Worm (Caenorhabditis elegans): ENCODE results near the gene srw-120.

srw-120 gene

ce11 chrV:2996105-2996504, at the start of gene srw-120:
srw-120 (minus strand) TSS chrV:2996205.
- no peak for TF ChIP-seq unc-62 (GFP tag; optimal IDR thresholded peaks at IDR 0.05)

DNA sequence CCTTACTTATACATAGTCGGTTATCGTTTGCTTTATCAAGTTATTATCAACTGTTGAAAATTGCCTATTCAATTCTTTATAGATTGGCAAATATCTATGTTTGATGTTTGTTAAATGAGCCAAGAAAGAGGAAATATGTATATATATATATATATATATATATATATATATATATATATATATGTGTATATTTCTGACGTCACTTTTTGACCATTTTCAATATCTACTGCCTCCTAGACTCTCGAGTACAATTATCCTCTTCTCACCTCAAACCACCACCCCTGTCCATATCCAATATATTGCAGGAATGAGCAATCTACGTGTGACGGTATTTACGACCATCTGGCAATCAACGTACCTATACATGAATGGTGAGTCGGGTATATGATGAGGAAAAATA, 48.8 kb upstream of the srw-120 start, which contains the start of gene F59D6.1:
F59D6.1 (plus strand) TSS at position 301 of the 400 bp plus-strand sequence.
- TF ChIP-seq unc-62 (GFP tag; optimal IDR thresholded peaks at IDR 0.05), result no peak

DNA sequence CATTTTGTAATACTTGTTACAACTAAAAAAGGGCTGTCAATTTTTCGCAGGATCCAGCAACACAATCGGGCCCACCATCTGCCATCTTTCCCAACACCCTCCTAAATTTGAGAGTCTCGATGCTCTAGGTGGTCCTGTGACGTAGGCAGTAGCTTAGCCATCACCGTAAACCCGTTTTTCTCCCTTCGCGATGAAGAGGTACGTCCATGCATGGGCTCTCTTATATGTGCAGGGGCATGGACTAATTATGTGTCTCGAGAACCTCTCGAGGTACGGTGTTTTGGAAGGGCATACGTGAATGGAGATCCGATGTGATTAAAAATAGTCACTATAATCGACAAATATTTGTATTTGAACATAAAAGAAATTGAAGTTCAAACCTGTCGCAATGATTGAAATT, 44.9 kb upstream of the srw-120 start:
- no peak for TF ChIP-seq unc-62 (GFP tag; optimal IDR thresholded peaks at IDR 0.05)

DNA sequence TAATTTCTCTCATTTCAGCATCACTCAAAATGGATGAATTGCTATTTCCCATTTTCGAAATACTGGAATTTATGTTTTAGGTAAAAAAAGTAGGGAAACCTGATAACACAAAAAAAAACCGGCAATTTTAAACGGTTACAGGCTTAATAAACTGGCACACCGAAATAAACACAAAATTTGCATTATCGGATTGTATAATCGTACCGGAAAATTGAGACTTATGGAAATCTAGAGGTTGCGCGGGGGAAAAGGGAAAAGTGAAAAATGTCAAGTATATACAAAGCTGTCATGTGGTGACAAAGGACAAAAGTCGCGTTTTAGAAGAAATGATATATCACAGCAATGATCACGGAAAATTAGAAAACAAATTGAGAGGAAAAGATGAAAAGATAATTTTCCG, 43.3 kb upstream of the srw-120 start, which contains the start of gene chpf-2:
chpf-2 (minus strand) TSS at position 101 of the 400 bp plus-strand sequence.
- TF ChIP-seq unc-62 (GFP tag; optimal IDR thresholded peaks at IDR 0.05), result no peak

ce11 chrV:3038058-3038457, 42.1 kb upstream of the srw-120 start:
- TF ChIP-seq unc-62 (GFP tag; optimal IDR thresholded peaks at IDR 0.05), result no peak

DNA sequence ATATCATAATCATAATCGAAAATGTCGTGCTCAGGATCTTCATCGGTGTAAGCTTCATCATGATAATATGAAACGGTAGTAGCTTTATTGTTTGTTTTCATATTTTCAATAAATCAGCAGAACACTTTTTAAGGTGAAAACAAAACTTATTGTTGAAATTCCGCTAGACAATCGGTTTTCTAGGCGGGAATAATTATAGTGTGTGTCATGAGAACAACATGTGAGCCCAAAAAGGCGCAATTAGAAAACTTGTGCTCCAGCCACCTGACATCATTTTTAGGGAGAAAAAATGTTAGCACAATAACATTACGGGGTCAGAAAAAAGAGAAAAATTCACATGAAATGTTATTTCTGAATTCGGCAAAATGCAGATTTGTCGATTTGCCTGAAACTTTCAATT, 38.2 kb upstream of the srw-120 start, which contains the start of gene srw-8:
srw-8 (minus strand) TSS at position 101 of the 400 bp plus-strand sequence.
- TF ChIP-seq unc-62 (GFP tag; optimal IDR thresholded peaks at IDR 0.05), result no peak

DNA sequence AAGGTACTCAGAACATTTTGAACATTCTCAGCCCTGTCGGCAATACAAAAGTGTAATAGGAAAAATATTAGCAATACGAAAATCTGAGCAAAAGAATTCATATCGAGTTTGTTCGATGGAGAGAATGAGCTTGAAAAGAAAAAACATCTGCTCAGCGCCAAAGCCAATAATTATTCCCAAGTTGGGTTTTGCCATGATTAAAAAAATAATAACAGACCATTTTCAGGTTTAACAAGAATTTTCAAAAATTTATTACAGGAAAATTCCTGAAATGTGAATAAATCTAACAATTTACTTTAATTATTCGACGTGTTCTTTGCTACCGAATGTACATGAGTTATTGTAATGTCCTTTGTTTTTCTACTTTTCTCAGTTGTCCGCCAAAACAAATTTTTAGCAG, 36.3 kb upstream of the srw-120 start, which contains the start of gene irld-38:
irld-38 (minus strand) TSS at position 101 of the 400 bp plus-strand sequence.
- TF ChIP-seq unc-62 (GFP tag; optimal IDR thresholded peaks at IDR 0.05), result no peak

DNA sequence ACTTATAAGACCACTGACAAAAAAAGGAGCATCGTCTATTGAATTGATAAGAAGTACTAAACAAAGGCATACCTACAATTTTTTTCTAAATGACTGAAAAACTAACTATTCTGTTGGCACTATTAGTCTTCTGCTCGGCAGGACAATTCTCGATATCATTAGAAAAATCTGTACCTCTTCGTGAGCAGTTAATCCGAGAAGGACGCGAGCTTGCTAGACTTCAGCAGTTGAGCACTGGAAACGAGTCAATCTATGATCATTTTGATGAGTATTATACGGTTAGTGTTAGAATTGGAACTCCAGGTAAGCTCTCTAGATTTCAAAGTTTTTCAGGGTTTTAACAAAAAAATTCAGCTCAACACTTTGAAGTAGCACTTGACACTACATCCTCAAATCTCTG, 32.2 kb upstream of the srw-120 start, which contains the start of gene asp-7:
asp-7 (plus strand) TSS at position 81 of the 400 bp plus-strand sequence.
- TF ChIP-seq unc-62 (GFP tag; optimal IDR thresholded peaks at IDR 0.05), result no peak

- no peak for TF ChIP-seq unc-62 (GFP tag; optimal IDR thresholded peaks at IDR 0.05)
These were observed 28.3 kb upstream of the srw-120 start, which contains the start of gene asp-8 for ce11 chrV:3024274-3024673. asp-8 (plus strand) TSS chrV:3024549.

DNA sequence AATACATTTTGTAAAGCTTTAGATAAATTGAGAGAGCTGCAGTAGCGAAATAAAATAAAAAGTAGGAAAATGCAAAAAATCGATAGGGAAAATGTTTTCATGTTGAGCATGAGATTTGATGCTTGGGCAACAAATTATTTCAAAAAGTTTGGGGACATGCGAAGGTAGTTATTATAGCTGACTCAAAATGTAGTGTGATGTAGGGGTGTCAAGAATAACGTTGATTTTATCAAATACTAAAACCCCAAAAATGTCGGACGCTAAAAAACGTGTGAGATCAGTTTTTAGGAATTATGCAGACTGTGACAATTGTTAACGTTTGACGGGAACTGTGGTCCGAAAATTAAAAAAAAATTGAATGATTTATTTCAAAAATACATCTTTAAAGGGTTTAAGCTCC, 25.3 kb upstream of the srw-120 start, which contains the start of gene irld-12:
irld-12 (minus strand) TSS at position 101 of the 400 bp plus-strand sequence.
- no peak for TF ChIP-seq unc-62 (GFP tag; optimal IDR thresholded peaks at IDR 0.05)

DNA sequence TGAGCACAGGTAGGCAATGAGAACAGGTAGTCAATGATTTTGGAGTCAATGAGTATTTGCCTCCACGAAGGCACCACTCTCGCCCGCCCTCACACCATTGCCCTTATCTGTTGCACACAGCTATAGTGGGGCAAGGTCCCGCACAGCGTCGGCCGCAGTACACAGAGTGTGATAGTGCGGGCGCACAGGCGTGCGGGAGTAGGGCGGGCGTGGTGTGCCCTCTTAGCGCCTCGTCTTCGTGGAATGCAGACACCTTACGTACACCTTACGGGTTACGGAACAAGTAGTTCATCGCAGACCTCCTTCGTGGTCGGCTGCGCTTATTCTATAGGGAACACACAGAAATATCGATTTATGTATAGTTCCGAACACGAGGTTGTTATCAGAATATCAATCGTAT, 21.9 kb upstream of the srw-120 start:
- TF ChIP-seq unc-62 (GFP tag; optimal IDR thresholded peaks at IDR 0.05), result no peak

- TF ChIP-seq unc-62 (GFP tag; optimal IDR thresholded peaks at IDR 0.05), result no peak
These were observed 18.2 kb upstream of the srw-120 start, which contains the start of gene K12D9.1 for ce11 chrV:3014185-3014584. K12D9.1 (plus strand) TSS chrV:3014485.

ce11 chrV:3011394-3011793, 15.4 kb upstream of the srw-120 start, which contains the start of gene srw-135:
srw-135 (minus strand) TSS chrV:3011494.
- no peak for TF ChIP-seq unc-62 (GFP tag; optimal IDR thresholded peaks at IDR 0.05)

DNA sequence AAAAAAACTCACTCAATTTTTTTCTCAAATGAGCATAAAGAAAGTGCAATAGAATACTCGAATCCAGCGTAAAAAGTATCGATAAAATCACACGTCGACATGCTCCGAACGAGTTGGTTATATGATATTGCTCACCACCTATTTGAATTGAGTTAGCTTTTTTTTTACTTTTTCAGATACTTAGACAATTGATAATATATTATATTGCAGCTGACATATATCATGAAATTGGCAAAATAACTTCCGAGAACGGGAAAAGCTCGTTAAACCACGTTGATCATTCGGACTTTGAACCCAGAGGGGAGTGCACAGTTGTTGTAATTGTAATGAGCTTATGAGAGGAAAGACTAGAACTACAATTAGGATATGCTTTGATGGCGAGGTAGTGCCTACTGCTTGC, 14.5 kb upstream of the srw-120 start, which contains the start of gene srw-136:
srw-136 (minus strand) TSS at position 101 of the 400 bp plus-strand sequence.
- no peak for TF ChIP-seq unc-62 (GFP tag; optimal IDR thresholded peaks at IDR 0.05)

- no peak for TF ChIP-seq unc-62 (GFP tag; optimal IDR thresholded peaks at IDR 0.05)
These were observed 10.0 kb upstream of the srw-120 start, which contains the start of gene srw-112 for ce11 chrV:3005964-3006363. srw-112 (minus strand) TSS chrV:3006064.

- no peak for TF ChIP-seq unc-62 (GFP tag; optimal IDR thresholded peaks at IDR 0.05)
These were observed 3.7 kb upstream of the srw-120 start, which contains the start of gene srw-119 for ce11 chrV:2999736-3000135. srw-119 (minus strand) TSS chrV:2999836.

ce11 chrV:2993816-2994215, 2.2 kb downstream of the srw-120 start, which contains the start of gene srw-115:
srw-115 (minus strand) TSS chrV:2993916.
- TF ChIP-seq unc-62 (GFP tag; optimal IDR thresholded peaks at IDR 0.05), result no peak

All from whole organism, dauer.